Worm (Caenorhabditis elegans) whole organism, late embryonic: Measurements from ENCODE around the gene B0454.6.

Experiments used
- K02D7.2 ChIP-seq: sonication (generic microtip); optimal IDR thresholded peaks from 2 replicates; lab custom pipeline; 2017; ENCODE audit warnings: mild to moderate bottlenecking, missing genetic modification characterization, missing compliant biosample characterization
- T23F11.4 ChIP-seq: fragments of 200-800 bp; sonication (Bioruptor generic); optimal IDR thresholded peaks from 2 replicates; lab custom pipeline; 2018; ENCODE audit warnings: mild to moderate bottlenecking, missing genetic modification characterization, missing compliant biosample characterization
- ceh-14 ChIP-seq: sonication (generic microtip); optimal IDR thresholded peaks from 2 replicates; lab custom pipeline; 2016; ENCODE audit warnings: missing genotype, missing genetic modification characterization, missing compliant biosample characterization
- elt-2 ChIP-seq: sonication (generic microtip); optimal IDR thresholded peaks from 2 replicates; lab custom pipeline; 2016; ENCODE audit warnings: missing genetic modification reagents, missing genetic modification characterization, missing compliant biosample characterization
- eyg-1 ChIP-seq: sonication (generic microtip); optimal IDR thresholded peaks from 2 replicates; lab custom pipeline; 2016; ENCODE audit warnings: missing genotype, missing genetic modification characterization, missing compliant biosample characterization
- fkh-10 ChIP-seq: fragments of 150-350 bp; optimal IDR thresholded peaks from 2 replicates; lab custom pipeline; 2014; ENCODE audit warnings: missing biosample characterization, missing genetic modification reagents, missing genetic modification characterization
- hlh-6 ChIP-seq: sonication (generic microtip); optimal IDR thresholded peaks from 2 replicates; lab custom pipeline; 2016; ENCODE audit warnings: missing genotype, missing genetic modification characterization, missing compliant biosample characterization
- lim-6 ChIP-seq: sonication (generic microtip); optimal IDR thresholded peaks from 2 replicates; lab custom pipeline; 2016; ENCODE audit warnings: missing genetic modification characterization, missing compliant biosample characterization
- pat-9 ChIP-seq: fragments of 200-800 bp; sonication (Bioruptor generic); optimal IDR thresholded peaks from 2 replicates; lab custom pipeline; 2018; ENCODE audit warnings: mild to moderate bottlenecking, missing genetic modification characterization, moderate library complexity, missing compliant biosample characterization
- pros-1 ChIP-seq: fragments of 150-350 bp; optimal IDR thresholded peaks from 2 replicates; lab custom pipeline; 2014; ENCODE audit warnings: missing biosample characterization, missing genetic modification reagents, missing genetic modification characterization
- rnt-1 ChIP-seq: sonication (generic microtip); optimal IDR thresholded peaks from 2 replicates; lab custom pipeline; 2016; ENCODE audit warnings: missing genetic modification characterization, missing compliant biosample characterization
- sdc-2 ChIP-seq: sonication (generic microtip); optimal IDR thresholded peaks from 2 replicates; lab custom pipeline; 2016; ENCODE audit warnings: missing genotype, missing genetic modification characterization, missing compliant biosample characterization
- ttx-3 ChIP-seq: sonication (generic microtip); optimal IDR thresholded peaks from 2 replicates; lab custom pipeline; 2016; ENCODE audit warnings: missing genetic modification reagents, missing genetic modification characterization, missing compliant biosample characterization
- unc-55 ChIP-seq: sonication (generic microtip); optimal IDR thresholded peaks from 2 replicates; lab custom pipeline; 2017; ENCODE audit warnings: missing biosample characterization, missing genetic modification reagents, missing genetic modification characterization

- no peak for TF ChIP-seq ttx-3 (tag; lab: Kevin White, UChicago)
- TF ChIP-seq lim-6 (tag; lab: Kevin White, UChicago) = no peak
- TF ChIP-seq K02D7.2 (tag; lab: Kevin White, UChicago) = no peak
- TF ChIP-seq eyg-1 (tag; lab: Kevin White, UChicago) = no peak
- TF ChIP-seq elt-2 (tag; lab: Kevin White, UChicago) = no peak
- TF ChIP-seq hlh-6 = no peak
- no peak for TF ChIP-seq T23F11.4 (GFP tag; lab: Kevin White, UChicago)
- no peak for TF ChIP-seq fkh-10 (GFP tag; lab: Kevin White, UChicago)
- TF ChIP-seq pros-1 (tag; lab: Kevin White, UChicago) = no peak
- no peak for TF ChIP-seq ceh-14 (tag; lab: Kevin White, UChicago)
- TF ChIP-seq pat-9 = no peak
- TF ChIP-seq sdc-2 (tag; lab: Kevin White, UChicago) = no peak
- TF ChIP-seq rnt-1 = peak; percentile 24
- peak; percentile 29 for TF ChIP-seq unc-55 (GFP tag; lab: Kevin White, UChicago)
Observed at ce11 chrII:2987854-2988350, 44.7 kb upstream of the B0454.6 start, which contains the start of gene lido-7.
